Comparison of ENCODE assay signal across 1 fruit fly cellular context in genomic region chr3R:17787780-17788179, dm6.
TF ChIP-seq lines count a peak whose summit lies in the region.

No protein-coding gene starts in this region.

TF ChIP-seq in whole organism, embryonic, 481 proteins besides CTCF, POLR2A, EP300 and RAD21 (continued from another document):
- TF ChIP-seq Blimp-1 (GFP tag; optimal IDR thresholded peaks at IDR 0.05; lab: Kevin White, UChicago): peak; percentile 29
